Worm (Caenorhabditis elegans) whole organism, late embryonic: Measurements from ENCODE around the gene Y40H7A.11.
"Not testable (repeated sequence)": the region's sequence is repeated elsewhere in the genome, so short reads cannot be mapped to it uniquely, and the experiment has no call there.

ENCODE experiments used
- C08G9.2 ChIP-seq: sonication (generic microtip); optimal IDR thresholded peaks from 2 replicates; lab custom pipeline; 2016; ENCODE audit warnings: mild to moderate bottlenecking, missing genetic modification characterization, moderate library complexity, missing compliant biosample characterization
- K02D7.2 ChIP-seq: sonication (generic microtip); optimal IDR thresholded peaks from 2 replicates; lab custom pipeline; 2017; ENCODE audit warnings: mild to moderate bottlenecking, missing genetic modification characterization, missing compliant biosample characterization
- K09A11.1 ChIP-seq: sonication (generic microtip); optimal IDR thresholded peaks from 2 replicates; lab custom pipeline; 2017; ENCODE audit warnings: antibody characterized with exemption, mild to moderate bottlenecking, missing genetic modification characterization, missing compliant biosample characterization; ENCODE audit not compliant: insufficient read depth
- Y22D7AL.16 ChIP-seq: sonication (generic microtip); optimal IDR thresholded peaks from 2 replicates; lab custom pipeline; 2016; ENCODE audit warnings: missing genetic modification characterization, missing compliant biosample characterization
- ama-1 ChIP-seq: fragments of 150-350 bp; optimal IDR thresholded peaks from 2 replicates; lab custom pipeline; 2014
- ceh-22 ChIP-seq: sonication (generic microtip); optimal IDR thresholded peaks from 2 replicates; lab custom pipeline; 2017; ENCODE audit warnings: missing biosample characterization, missing genetic modification characterization
- ceh-24 ChIP-seq: sonication (generic microtip); optimal IDR thresholded peaks from 2 replicates; lab custom pipeline; 2016; ENCODE audit warnings: mild to moderate bottlenecking, missing genetic modification characterization, missing compliant biosample characterization
- ceh-34 ChIP-seq: sonication (generic microtip); optimal IDR thresholded peaks from 2 replicates; lab custom pipeline; 2016; ENCODE audit warnings: mild to moderate bottlenecking, missing genetic modification characterization, missing compliant biosample characterization
- ceh-45 ChIP-seq: fragments of 200-800 bp; sonication (Bioruptor generic); IDR thresholded peaks from 2 replicates; pipeline ENCODE4 v1.3.6; 2022; ENCODE audit warnings: missing genetic modification reagents, missing genetic modification characterization, missing compliant biosample characterization
- che-1 ChIP-seq: sonication (generic microtip); optimal IDR thresholded peaks from 2 replicates; lab custom pipeline; 2016; ENCODE audit warnings: mild to moderate bottlenecking, missing genetic modification characterization, missing compliant biosample characterization
- dmd-4 ChIP-seq: sonication (generic microtip); optimal IDR thresholded peaks from 2 replicates; lab custom pipeline; 2016; ENCODE audit warnings: borderline replicate concordance, missing genetic modification characterization, missing compliant biosample characterization
- elt-4 ChIP-seq: sonication (generic microtip); optimal IDR thresholded peaks from 2 replicates; lab custom pipeline; 2016; ENCODE audit warnings: missing genetic modification characterization, missing compliant biosample characterization
- eyg-1 ChIP-seq: sonication (generic microtip); optimal IDR thresholded peaks from 2 replicates; lab custom pipeline; 2016; ENCODE audit warnings: missing genotype, missing genetic modification characterization, missing compliant biosample characterization
- gmeb-2 ChIP-seq: sonication (generic microtip); optimal IDR thresholded peaks from 2 replicates; lab custom pipeline; 2016; ENCODE audit warnings: missing genetic modification characterization, inconsistent platforms, missing compliant biosample characterization
- hlh-15 ChIP-seq: sonication (generic microtip); optimal IDR thresholded peaks from 2 replicates; lab custom pipeline; 2016; ENCODE audit warnings: missing genetic modification characterization, missing compliant biosample characterization
- hlh-30 ChIP-seq: sonication (generic microtip); optimal IDR thresholded peaks from 2 replicates; lab custom pipeline; 2017; ENCODE audit warnings: antibody characterized with exemption, missing genetic modification characterization, missing compliant biosample characterization; ENCODE audit not compliant: insufficient read depth
- lim-6 ChIP-seq: sonication (generic microtip); optimal IDR thresholded peaks from 2 replicates; lab custom pipeline; 2016; ENCODE audit warnings: missing genetic modification characterization, missing compliant biosample characterization
- madf-2 ChIP-seq: sonication (generic microtip); optimal IDR thresholded peaks from 2 replicates; lab custom pipeline; 2017; ENCODE audit warnings: missing genetic modification characterization, missing compliant biosample characterization
- nfya-1 ChIP-seq: sonication (generic microtip); optimal IDR thresholded peaks from 2 replicates; lab custom pipeline; 2017; ENCODE audit warnings: missing genetic modification characterization, mild to moderate bottlenecking, missing compliant biosample characterization, antibody characterized with exemption, moderate library complexity
- nhr-11 ChIP-seq: fragments of 150-350 bp; optimal IDR thresholded peaks from 2 replicates; lab custom pipeline; 2014; ENCODE audit warnings: missing biosample characterization, missing genetic modification characterization
- npax-4 ChIP-seq: sonication (generic microtip); optimal IDR thresholded peaks from 2 replicates; lab custom pipeline; 2016; ENCODE audit warnings: missing genetic modification characterization, missing compliant biosample characterization
- odd-2 ChIP-seq: sonication (generic microtip); optimal IDR thresholded peaks from 2 replicates; lab custom pipeline; 2017; ENCODE audit warnings: antibody characterized with exemption, mild to moderate bottlenecking, missing genetic modification characterization, missing compliant biosample characterization
- pag-3 ChIP-seq: sonication (generic microtip); optimal IDR thresholded peaks from 2 replicates; lab custom pipeline; 2016; ENCODE audit warnings: missing compliant biosample characterization, missing genetic modification characterization, borderline replicate concordance
- pha-2 ChIP-seq: sonication (generic microtip); optimal IDR thresholded peaks from 2 replicates; lab custom pipeline; 2017; ENCODE audit warnings: mild to moderate bottlenecking, missing genetic modification characterization, missing compliant biosample characterization
- pha-4 ChIP-seq: fragments of 150-350 bp; optimal IDR thresholded peaks from 2 replicates; lab custom pipeline; 2018; ENCODE audit warnings: missing biosample characterization, missing genetic modification reagents, missing genetic modification characterization
- pros-1 ChIP-seq: fragments of 150-350 bp; optimal IDR thresholded peaks from 2 replicates; lab custom pipeline; 2014; ENCODE audit warnings: missing biosample characterization, missing genetic modification reagents, missing genetic modification characterization
- sdc-2 ChIP-seq: sonication (generic microtip); optimal IDR thresholded peaks from 2 replicates; lab custom pipeline; 2016; ENCODE audit warnings: missing genotype, missing genetic modification characterization, missing compliant biosample characterization
- sox-4 ChIP-seq: sonication (generic microtip); optimal IDR thresholded peaks from 2 replicates; lab custom pipeline; 2017; ENCODE audit warnings: mild to moderate bottlenecking, missing genetic modification characterization, inconsistent platforms, missing compliant biosample characterization
- tbx-2 ChIP-seq: sonication (generic microtip); optimal IDR thresholded peaks from 2 replicates; lab custom pipeline; 2016; ENCODE audit warnings: missing genetic modification characterization, missing compliant biosample characterization
- tbx-7 ChIP-seq: sonication (generic microtip); optimal IDR thresholded peaks from 2 replicates; lab custom pipeline; 2016; ENCODE audit warnings: missing genotype, missing genetic modification characterization, missing compliant biosample characterization
- ttx-3 ChIP-seq: sonication (generic microtip); optimal IDR thresholded peaks from 2 replicates; lab custom pipeline; 2016; ENCODE audit warnings: missing genetic modification reagents, missing genetic modification characterization, missing compliant biosample characterization
- unc-3 ChIP-seq, 2 experiments: fragments of 200-800 bp in 1 of 2; sonication (Bioruptor generic) in 1 of 2; sonication (generic microtip) in 1 of 2; conservative IDR thresholded peaks in 1 of 2; optimal IDR thresholded peaks in 1 of 2; 2 replicates each; pipeline versions ENCODE4 v1.3.6 to Lab custom; 2016 to 2022; ENCODE audit warnings: missing compliant biosample characterization in 2 of 2, missing genetic modification characterization in 2 of 2, missing genetic modification reagents in 1 of 2
- unc-55 ChIP-seq: sonication (generic microtip); optimal IDR thresholded peaks from 2 replicates; lab custom pipeline; 2017; ENCODE audit warnings: missing biosample characterization, missing genetic modification reagents, missing genetic modification characterization
- unc-86 ChIP-seq: sonication (generic microtip); optimal IDR thresholded peaks from 2 replicates; lab custom pipeline; 2016; ENCODE audit warnings: missing genetic modification characterization, missing compliant biosample characterization
- ztf-16 ChIP-seq: sonication (generic microtip); optimal IDR thresholded peaks from 2 replicates; lab custom pipeline; 2017; ENCODE audit warnings: missing genetic modification characterization, missing compliant biosample characterization

Gene Y40H7A.11

ce11 chrIV:15210482-15210881 lies 9.7 kb downstream of the Y40H7A.11 start:
- TF ChIP-seq ceh-22 (no peak), K02D7.2 (tag; lab: Kevin White, UChicago) (no peak), pha-2 (tag; lab: Kevin White, UChicago) (no peak), sox-4 (tag; lab: Kevin White, UChicago) (no peak), nhr-11 (tag; lab: Kevin White, UChicago) (no peak), ztf-16 (tag; lab: Kevin White, UChicago) (no peak), tbx-7 (tag; lab: Kevin White, UChicago) (no peak), Y22D7AL.16 (no peak), dmd-4 (tag; lab: Kevin White, UChicago) (no peak), ceh-45 (GFP tag; lab: Robert Waterston, UW) (no peak), eyg-1 (tag; lab: Kevin White, UChicago) (no peak)

- no peak for TF ChIP-seq hlh-30
- no peak for TF ChIP-seq K09A11.1 (tag; lab: Kevin White, UChicago)
- no peak for TF ChIP-seq nhr-11 (tag; lab: Kevin White, UChicago)
- TF ChIP-seq tbx-7 (tag; lab: Kevin White, UChicago), result no peak
- no peak for TF ChIP-seq che-1
- no peak for TF ChIP-seq hlh-15 (tag; lab: Kevin White, UChicago)
- no peak for TF ChIP-seq C08G9.2 (tag; lab: Kevin White, UChicago)
- no peak for TF ChIP-seq pha-4 (tag; lab: Kevin White, UChicago)
- no peak for TF ChIP-seq ceh-24 (tag; lab: Kevin White, UChicago)
- no peak for TF ChIP-seq eyg-1 (tag; lab: Kevin White, UChicago)
- TF ChIP-seq gmeb-2 (tag; lab: Kevin White, UChicago), result no peak
- no peak for TF ChIP-seq odd-2 (tag; lab: Kevin White, UChicago)
- TF ChIP-seq npax-4 (tag; lab: Kevin White, UChicago), result no peak
- TF ChIP-seq madf-2 (tag; lab: Kevin White, UChicago), result no peak
- TF ChIP-seq, all 69 proteins: peak for 0
These were observed 13.5 kb downstream of the Y40H7A.11 start for ce11 chrIV:15206649-15207048.

ce11 chrIV:15202923-15203322 lies 17.2 kb downstream of the Y40H7A.11 start, which contains the start of gene sra-30:
Gene sra-30 (minus strand): TSS chrIV:15203023.
- TF ChIP-seq ama-1 (no peak), sdc-2 (tag; lab: Kevin White, UChicago) (no peak), ttx-3 (tag; lab: Kevin White, UChicago) (no peak), ceh-34 (tag; lab: Kevin White, UChicago) (no peak), lim-6 (tag; lab: Kevin White, UChicago) (no peak), unc-86 (tag; lab: Kevin White, UChicago) (no peak)

- TF ChIP-seq unc-3 (GFP tag; conservative IDR thresholded peaks at IDR 0.05; lab: Robert Waterston, UW), result peak; percentile 62
- not testable (repeated sequence) for TF ChIP-seq unc-3 (tag; optimal IDR thresholded peaks at IDR 0.05; lab: Kevin White, UChicago)
These were observed 30.7 kb downstream of the Y40H7A.11 start for ce11 chrIV:15189450-15189849.

- TF ChIP-seq dmd-4 (tag; lab: Kevin White, UChicago) (no peak), nfya-1 (tag; lab: Kevin White, UChicago) (no peak), eyg-1 (tag; lab: Kevin White, UChicago) (no peak), pros-1 (tag; lab: Kevin White, UChicago) (no peak), pha-2 (tag; lab: Kevin White, UChicago) (no peak), elt-4 (tag; lab: Kevin White, UChicago) (no peak), ceh-45 (GFP tag; lab: Robert Waterston, UW) (no peak), sox-4 (tag; lab: Kevin White, UChicago) (no peak), pag-3 (tag; lab: Kevin White, UChicago) (no peak), ceh-22 (no peak), hlh-15 (tag; lab: Kevin White, UChicago) (no peak), sdc-2 (tag; lab: Kevin White, UChicago) (no peak), tbx-2 (tag; lab: Kevin White, UChicago) (no peak), unc-55 (no peak)
- TF ChIP-seq, all 69 proteins: peak for 0
These were observed 32.5 kb downstream of the Y40H7A.11 start for ce11 chrIV:15187517-15188181.
